Worm (Caenorhabditis elegans): ENCODE results near the gene T24H7.9.

DNA sequence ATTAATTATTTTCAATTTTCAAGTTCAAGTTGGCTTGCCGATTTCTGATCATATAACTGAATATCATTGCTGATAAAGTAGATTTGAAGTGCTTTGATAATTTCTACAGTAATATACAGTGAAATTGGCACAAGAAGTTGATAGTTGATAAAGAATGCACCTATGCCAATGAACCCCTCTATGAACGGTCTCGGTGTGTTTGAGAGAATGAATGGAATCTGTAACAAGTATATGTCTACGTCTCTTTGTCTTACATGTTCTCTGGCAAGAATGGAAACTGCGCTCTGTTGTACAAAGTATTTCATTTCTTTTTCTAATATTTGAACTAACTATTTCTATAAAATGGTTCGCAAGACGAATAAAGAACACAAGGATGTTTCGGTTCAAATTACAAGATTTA, 6.5 kb upstream of the T24H7.9 start, which contains the start of gene T24H7.8:
- no peak for TF ChIP-seq egl-27 (tag; optimal IDR thresholded peaks at IDR 0.05)
- no peak for TF ChIP-seq nhr-11 (tag; optimal IDR thresholded peaks at IDR 0.05)
- TF ChIP-seq skn-1 (tag; optimal IDR thresholded peaks at IDR 0.05): no peak
- no peak for TF ChIP-seq pqm-1 (tag; optimal IDR thresholded peaks at IDR 0.05)
- TF ChIP-seq gei-8 (GFP tag; optimal IDR thresholded peaks at IDR 0.05): no peak
- TF ChIP-seq mep-1 (tag; optimal IDR thresholded peaks at IDR 0.05): no peak
- no peak for TF ChIP-seq R02D3.7 (tag; optimal IDR thresholded peaks at IDR 0.05)

Data from whole organism, L4 larva.